Worm (Caenorhabditis elegans) whole organism, early embryonic: Measurements from ENCODE around the gene W01F3.2.

Source experiments
- B0310.2 ChIP-seq: sonication (generic microtip); optimal IDR thresholded peaks from 2 replicates; lab custom pipeline; 2016; ENCODE audit warnings: mild to moderate bottlenecking, missing genetic modification characterization, missing compliant biosample characterization
- F13C5.2 ChIP-seq: sonication (generic microtip); optimal IDR thresholded peaks from 2 replicates; lab custom pipeline; 2017; ENCODE audit warnings: mild to moderate bottlenecking, missing genetic modification characterization, inconsistent platforms, missing compliant biosample characterization
- aly-1 ChIP-seq: sonication (generic microtip); optimal IDR thresholded peaks from 2 replicates; lab custom pipeline; 2016; ENCODE audit warnings: missing genetic modification characterization, missing compliant biosample characterization
- ama-1 ChIP-seq: fragments of 150-350 bp; optimal IDR thresholded peaks from 2 replicates; lab custom pipeline; 2014
- ceh-13 ChIP-seq: fragments of 200-800 bp; sonication (Bioruptor generic); optimal IDR thresholded peaks from 2 replicates; lab custom pipeline; 2018; ENCODE audit warnings: mild to moderate bottlenecking, missing genetic modification characterization, missing compliant biosample characterization
- ceh-36 ChIP-seq: sonication (generic microtip); optimal IDR thresholded peaks from 2 replicates; lab custom pipeline; 2016; ENCODE audit warnings: missing genetic modification characterization, inconsistent platforms, missing compliant biosample characterization
- ets-7 ChIP-seq: sonication (generic microtip); optimal IDR thresholded peaks from 2 replicates; lab custom pipeline; 2016; ENCODE audit warnings: missing genotype, missing genetic modification characterization, missing compliant biosample characterization
- flt-1 ChIP-seq: fragments of 200-800 bp; sonication (Bioruptor generic); IDR thresholded peaks from 2 replicates; pipeline ENCODE4 v1.3.6; 2022; ENCODE audit warnings: missing genetic modification characterization, missing compliant biosample characterization
- hmbx-1 ChIP-seq: sonication (generic microtip); optimal IDR thresholded peaks from 2 replicates; lab custom pipeline; 2016; ENCODE audit warnings: mild to moderate bottlenecking, missing genetic modification characterization, missing compliant biosample characterization
- hmg-4 ChIP-seq: fragments of 200-800 bp; sonication (Bioruptor generic); optimal IDR thresholded peaks from 2 replicates; lab custom pipeline; 2018; ENCODE audit warnings: mild to moderate bottlenecking, missing genetic modification characterization, missing compliant biosample characterization
- hnd-1 ChIP-seq: sonication (generic microtip); optimal IDR thresholded peaks from 2 replicates; lab custom pipeline; 2016; ENCODE audit warnings: missing genetic modification characterization, missing compliant biosample characterization
- pes-1 ChIP-seq: fragments of 200-800 bp; sonication (Bioruptor generic); IDR thresholded peaks from 2 replicates; pipeline ENCODE4 v1.3.6; 2022; ENCODE audit warnings: missing genetic modification reagents, missing genetic modification characterization, missing compliant biosample characterization
- scrt-1 ChIP-seq: fragments of 200-800 bp; sonication (Bioruptor generic); IDR thresholded peaks from 2 replicates; pipeline ENCODE4 v1.3.6; 2022; ENCODE audit warnings: missing genetic modification characterization, missing compliant biosample characterization
- sea-1 ChIP-seq: fragments of 200-800 bp; sonication (Bioruptor generic); conservative IDR thresholded peaks from 2 replicates; pipeline ENCODE4 v1.3.6; 2022; ENCODE audit warnings: missing genetic modification characterization, missing compliant biosample characterization
- tbx-11 ChIP-seq: fragments of 200-800 bp; sonication (Bioruptor generic); IDR thresholded peaks from 2 replicates; pipeline ENCODE4 v1.3.6; 2022; ENCODE audit warnings: missing genetic modification characterization, missing compliant biosample characterization
- tbx-37 ChIP-seq: fragments of 200-800 bp; sonication (Bioruptor generic); conservative IDR thresholded peaks from 2 replicates; pipeline ENCODE4 v1.3.6; 2022; ENCODE audit warnings: missing genetic modification reagents, missing genetic modification characterization, missing compliant biosample characterization
- tra-4 ChIP-seq: sonication (generic microtip); optimal IDR thresholded peaks from 2 replicates; lab custom pipeline; 2017; ENCODE audit warnings: missing genetic modification characterization, missing compliant biosample characterization

W01F3.2 gene

ce11 chrV:20655174-20655573, 5.0 kb upstream of the W01F3.2 start:
- TF ChIP-seq ceh-13 (no peak), pes-1 (GFP tag; lab: Robert Waterston, UW) (no peak), hmbx-1 (no peak), tbx-11 (GFP tag; lab: Robert Waterston, UW) (no peak), tbx-37 (no peak), scrt-1 (GFP tag; lab: Robert Waterston, UW) (no peak), ceh-36 (no peak), hmg-4 (GFP tag; lab: Kevin White, UChicago) (no peak), F13C5.2 (no peak), tra-4 (tag; lab: Kevin White, UChicago) (no peak)

ce11 chrV:20656626-20657025, 3.5 kb upstream of the W01F3.2 start:
- TF ChIP-seq F13C5.2 (no peak), tra-4 (tag; lab: Kevin White, UChicago) (no peak), tbx-11 (GFP tag; lab: Robert Waterston, UW) (no peak), sea-1 (GFP tag; lab: Robert Waterston, UW) (no peak), ets-7 (no peak)

- no peak for TF ChIP-seq tbx-11 (GFP tag; lab: Robert Waterston, UW)
- TF ChIP-seq tbx-37 = no peak
- no peak for TF ChIP-seq ets-7
- no peak for TF ChIP-seq scrt-1 (GFP tag; lab: Robert Waterston, UW)
- TF ChIP-seq aly-1 (tag; lab: Kevin White, UChicago) = no peak
- TF ChIP-seq flt-1 (GFP tag; lab: Robert Waterston, UW) = no peak
- TF ChIP-seq hmg-4 (GFP tag; lab: Kevin White, UChicago) = no peak
These were observed 2.3 kb downstream of the W01F3.2 start for ce11 chrV:20662474-20662873.

ce11 chrV:20663736-20664135, 3.6 kb downstream of the W01F3.2 start:
- no peak for TF ChIP-seq ets-7
- no peak for TF ChIP-seq F13C5.2
- TF ChIP-seq flt-1 (GFP tag; lab: Robert Waterston, UW) = no peak
- TF ChIP-seq hmbx-1 = no peak
- TF ChIP-seq ceh-36 = no peak
- TF ChIP-seq hmg-4 (GFP tag; lab: Kevin White, UChicago) = no peak
- TF ChIP-seq ceh-13 = no peak
- no peak for TF ChIP-seq hnd-1 (tag; lab: Kevin White, UChicago)
- no peak for TF ChIP-seq sea-1 (GFP tag; lab: Robert Waterston, UW)
- TF ChIP-seq tra-4 (tag; lab: Kevin White, UChicago) = no peak
- TF ChIP-seq scrt-1 (GFP tag; lab: Robert Waterston, UW) = no peak
- TF ChIP-seq tbx-11 (GFP tag; lab: Robert Waterston, UW) = no peak
- no peak for TF ChIP-seq tbx-37
- no peak for TF ChIP-seq pes-1 (GFP tag; lab: Robert Waterston, UW)
- no peak for TF ChIP-seq aly-1 (tag; lab: Kevin White, UChicago)
- TF ChIP-seq ama-1 (lab: Kevin White, UChicago) = no peak

ce11 chrV:20664930-20665329, 4.8 kb downstream of the W01F3.2 start:
- TF ChIP-seq ceh-36 (no peak), ama-1 (lab: Kevin White, UChicago) (no peak), ets-7 (no peak), hmg-4 (GFP tag; lab: Kevin White, UChicago) (no peak), tbx-37 (no peak), pes-1 (GFP tag; lab: Robert Waterston, UW) (no peak), hnd-1 (tag; lab: Kevin White, UChicago) (no peak), F13C5.2 (no peak), flt-1 (GFP tag; lab: Robert Waterston, UW) (no peak), tbx-11 (GFP tag; lab: Robert Waterston, UW) (no peak), B0310.2 (tag; lab: Kevin White, UChicago) (no peak), sea-1 (GFP tag; lab: Robert Waterston, UW) (no peak), hmbx-1 (no peak), aly-1 (tag; lab: Kevin White, UChicago) (no peak), tra-4 (tag; lab: Kevin White, UChicago) (no peak)

ce11 chrV:20666905-20667304, 6.8 kb downstream of the W01F3.2 start, which contains the start of gene mlt-11:
mlt-11 (plus strand) TSS chrV:20667205.
- no peak for TF ChIP-seq B0310.2 (tag; lab: Kevin White, UChicago)
- no peak for TF ChIP-seq tra-4 (tag; lab: Kevin White, UChicago)
- TF ChIP-seq sea-1 (GFP tag; lab: Robert Waterston, UW) = no peak
- TF ChIP-seq F13C5.2 = no peak
- TF ChIP-seq tbx-11 (GFP tag; lab: Robert Waterston, UW) = no peak
- TF ChIP-seq ceh-13 = no peak
- TF ChIP-seq ets-7 = no peak
- TF ChIP-seq flt-1 (GFP tag; lab: Robert Waterston, UW) = no peak
- no peak for TF ChIP-seq pes-1 (GFP tag; lab: Robert Waterston, UW)
- TF ChIP-seq hmbx-1 = no peak
- TF ChIP-seq aly-1 (tag; lab: Kevin White, UChicago) = no peak
- no peak for TF ChIP-seq ceh-36
- TF ChIP-seq tbx-37 = no peak
- no peak for TF ChIP-seq hnd-1 (tag; lab: Kevin White, UChicago)
- TF ChIP-seq scrt-1 (GFP tag; lab: Robert Waterston, UW) = no peak
- TF ChIP-seq ama-1 (lab: Kevin White, UChicago) = no peak
- TF ChIP-seq hmg-4 (GFP tag; lab: Kevin White, UChicago) = no peak

- TF ChIP-seq aly-1 (tag; lab: Kevin White, UChicago) (no peak), ama-1 (lab: Kevin White, UChicago) (no peak), scrt-1 (GFP tag; lab: Robert Waterston, UW) (no peak), hmg-4 (GFP tag; lab: Kevin White, UChicago) (no peak), pes-1 (GFP tag; lab: Robert Waterston, UW) (no peak), ceh-36 (no peak), sea-1 (GFP tag; lab: Robert Waterston, UW) (no peak), ets-7 (no peak), ceh-13 (no peak), F13C5.2 (no peak)
These were observed 10.5 kb downstream of the W01F3.2 start for ce11 chrV:20670625-20671024.

ce11 chrV:20680189-20680588, 20.1 kb downstream of the W01F3.2 start:
- TF ChIP-seq pes-1 (GFP tag; lab: Robert Waterston, UW) (no peak), hmbx-1 (no peak), hnd-1 (tag; lab: Kevin White, UChicago) (no peak), sea-1 (GFP tag; lab: Robert Waterston, UW) (no peak), hmg-4 (GFP tag; lab: Kevin White, UChicago) (no peak), tbx-11 (GFP tag; lab: Robert Waterston, UW) (no peak), tra-4 (tag; lab: Kevin White, UChicago) (no peak), ama-1 (lab: Kevin White, UChicago) (no peak), flt-1 (GFP tag; lab: Robert Waterston, UW) (no peak), ceh-36 (no peak), F13C5.2 (no peak), tbx-37 (no peak), aly-1 (tag; lab: Kevin White, UChicago) (no peak)
